Fruit fly (Drosophila melanogaster) whole organism, embryonic: ENCODE data around the gene CG13996.

ENCODE experiments used
- Atf-2 ChIP-seq: fragments of 200-800 bp; sonication (Bioruptor generic); optimal IDR thresholded peaks from 2 replicates; lab custom pipeline; 2016; ENCODE audit warnings: missing biosample characterization, missing genetic modification characterization
- CG10321 ChIP-seq: fragments of 200-800 bp; sonication (Bioruptor generic); IDR thresholded peaks from 2 replicates; pipeline ENCODE4 v1.3.6; 2022; ENCODE audit warnings: missing biosample characterization, missing genetic modification characterization
- CG12942 ChIP-seq: fragments of 200-800 bp; sonication (Bioruptor generic); optimal IDR thresholded peaks from 3 replicates; lab custom pipeline; 2016; ENCODE audit warnings: missing biosample characterization, missing genetic modification characterization
- CG14710 ChIP-seq: fragments of 200-800 bp; sonication (Bioruptor generic); optimal IDR thresholded peaks from 3 replicates; lab custom pipeline; 2019; ENCODE audit warnings: missing biosample characterization, mild to moderate bottlenecking, missing genetic modification characterization, moderate library complexity
- CG15073 ChIP-seq: fragments of 200-800 bp; sonication (Bioruptor generic); optimal IDR thresholded peaks from 2 replicates; lab custom pipeline; 2016; ENCODE audit warnings: missing biosample characterization, missing genetic modification characterization
- CG15601 ChIP-seq: fragments of 200-800 bp; sonication (Bioruptor generic); optimal IDR thresholded peaks from 3 replicates; lab custom pipeline; 2019; ENCODE audit warnings: missing biosample characterization, mild to moderate bottlenecking, missing genetic modification characterization, moderate library complexity
- CG1603 ChIP-seq: fragments of 200-800 bp; sonication (Bioruptor generic); optimal IDR thresholded peaks from 2 replicates; lab custom pipeline; 2019; ENCODE audit warnings: missing biosample characterization, mild to moderate bottlenecking, missing genetic modification characterization, moderate library complexity
- CG17186 ChIP-seq: fragments of 200-800 bp; sonication (Bioruptor generic); optimal IDR thresholded peaks from 3 replicates; lab custom pipeline; 2017; ENCODE audit warnings: missing biosample characterization, missing genetic modification reagents, missing genetic modification characterization
- CG17612 ChIP-seq: fragments of 200-800 bp; sonication (Bioruptor generic); IDR thresholded peaks from 2 replicates; pipeline ENCODE4 v1.3.6; 2022; ENCODE audit warnings: missing biosample characterization, missing genetic modification characterization
- CG1792 ChIP-seq: fragments of 200-800 bp; sonication (Bioruptor generic); optimal IDR thresholded peaks from 2 replicates; lab custom pipeline; 2016; ENCODE audit warnings: missing biosample characterization, missing genetic modification characterization
- CG2120 ChIP-seq: fragments of 200-800 bp; sonication (Bioruptor generic); optimal IDR thresholded peaks from 3 replicates; lab custom pipeline; 2016; ENCODE audit warnings: missing biosample characterization, missing genetic modification characterization
- CG32767 ChIP-seq: fragments of 200-800 bp; sonication (Bioruptor generic); IDR thresholded peaks from 2 replicates; pipeline ENCODE4 v1.3.6; 2022; ENCODE audit warnings: missing biosample characterization, missing genetic modification characterization
- CG3726 ChIP-seq: fragments of 200-800 bp; sonication (Bioruptor generic); IDR thresholded peaks from 3 replicates; pipeline ENCODE4, ENCODE4 v1.3.6; 2022; ENCODE audit warnings: missing biosample characterization, missing genetic modification characterization
- CG6791 ChIP-seq: fragments of 200-800 bp; sonication (Bioruptor generic); IDR thresholded peaks from 3 replicates; pipeline ENCODE4 v1.3.6; 2022; ENCODE audit warnings: missing biosample characterization, missing genetic modification characterization; ENCODE audit not compliant: partially characterized antibody
- CG7745 ChIP-seq: fragments of 200-800 bp; sonication (Bioruptor generic); optimal IDR thresholded peaks from 2 replicates; lab custom pipeline; 2018; ENCODE audit warnings: missing biosample characterization, mild to moderate bottlenecking, missing genetic modification characterization, moderate library complexity
- CG8089 ChIP-seq: fragments of 200-800 bp; sonication (Bioruptor generic); optimal IDR thresholded peaks from 3 replicates; lab custom pipeline; 2016; ENCODE audit warnings: missing biosample characterization, missing genetic modification characterization
- CG8359 ChIP-seq: fragments of 200-800 bp; sonication (Bioruptor generic); optimal IDR thresholded peaks from 2 replicates; lab custom pipeline; 2017; ENCODE audit warnings: missing biosample characterization, mild to moderate bottlenecking, missing genetic modification characterization, borderline replicate concordance
- CG9437 ChIP-seq: fragments of 200-800 bp; sonication (Bioruptor generic); optimal IDR thresholded peaks from 2 replicates; lab custom pipeline; 2018; ENCODE audit warnings: missing biosample characterization, mild to moderate bottlenecking, missing genetic modification characterization
- Dip3 ChIP-seq: fragments of 200-800 bp; sonication (Bioruptor generic); optimal IDR thresholded peaks from 3 replicates; lab custom pipeline; 2016; ENCODE audit warnings: missing biosample characterization, missing genetic modification characterization
- Dll ChIP-seq: fragments of 200-800 bp; sonication (Bioruptor generic); IDR thresholded peaks from 4 replicates; pipeline ENCODE4 v1.3.6; 2022; ENCODE audit warnings: missing biosample characterization, missing genetic modification characterization; ENCODE audit not compliant: partially characterized antibody
- Dp ChIP-seq: fragments of 200-800 bp; sonication (Bioruptor generic); optimal IDR thresholded peaks from 2 replicates; lab custom pipeline; 2018; ENCODE audit warnings: missing biosample characterization, mild to moderate bottlenecking, missing genetic modification characterization, moderate library complexity
- E2f1 ChIP-seq: fragments of 200-800 bp; sonication (Bioruptor generic); IDR thresholded peaks from 2 replicates; pipeline ENCODE4 v1.3.6; 2022; ENCODE audit warnings: missing biosample characterization, missing genetic modification characterization
- Ets65A ChIP-seq: fragments of 200-800 bp; sonication (Bioruptor generic); peaks from one replicate; lab custom pipeline; 2016; ENCODE audit warnings: missing biosample characterization, missing genetic modification characterization
- Fer2 ChIP-seq: fragments of 200-800 bp; sonication (Bioruptor generic); optimal IDR thresholded peaks from 2 replicates; lab custom pipeline; 2018; ENCODE audit warnings: missing biosample characterization, mild to moderate bottlenecking, missing genetic modification characterization, moderate library complexity
- Fer3 ChIP-seq: fragments of 200-800 bp; sonication (Bioruptor generic); optimal IDR thresholded peaks from 2 replicates; lab custom pipeline; 2018; ENCODE audit warnings: missing biosample characterization, mild to moderate bottlenecking, missing genetic modification characterization, moderate library complexity
- Gug ChIP-seq: fragments of 200-800 bp; sonication (Bioruptor generic); IDR thresholded peaks from 4 replicates; pipeline ENCODE4 v1.3.6; 2022; ENCODE audit warnings: missing biosample characterization, missing genetic modification characterization
- HHEX ChIP-seq: fragments of 200-800 bp; sonication (Bioruptor generic); optimal IDR thresholded peaks from 3 replicates; lab custom pipeline; 2017; ENCODE audit warnings: missing biosample characterization, mild to moderate bottlenecking, missing genetic modification characterization, missing genetic modification reagents
- HmgD ChIP-seq: fragments of 200-800 bp; sonication (Bioruptor generic); optimal IDR thresholded peaks from 3 replicates; lab custom pipeline; 2016; ENCODE audit warnings: missing biosample characterization, missing genetic modification characterization
- NC2β ChIP-seq: fragments of 200-800 bp; sonication (Bioruptor generic); optimal IDR thresholded peaks from 2 replicates; lab custom pipeline; 2016; ENCODE audit warnings: missing biosample characterization, missing genetic modification characterization
- Nf-YA ChIP-seq: fragments of 200-800 bp; sonication (Bioruptor generic); IDR thresholded peaks from 2 replicates; pipeline ENCODE4 v1.3.6; 2022; ENCODE audit warnings: missing biosample characterization, missing genetic modification characterization
- Rfx ChIP-seq: fragments of 200-800 bp; sonication (Bioruptor generic); IDR thresholded peaks from 2 replicates; pipeline ENCODE4 v1.3.6; 2022; ENCODE audit warnings: missing biosample characterization, missing genetic modification characterization
- Scr ChIP-seq: fragments of 200-800 bp; sonication (Bioruptor generic); IDR thresholded peaks from 2 replicates; pipeline ENCODE4 v1.3.6; 2022; ENCODE audit warnings: missing biosample characterization, missing genetic modification characterization; ENCODE audit not compliant: partially characterized antibody
- Sox102F ChIP-seq: fragments of 200-800 bp; sonication (Bioruptor generic); optimal IDR thresholded peaks from 2 replicates; lab custom pipeline; 2018; ENCODE audit warnings: missing biosample characterization, mild to moderate bottlenecking, missing genetic modification characterization, moderate library complexity
- Usf ChIP-seq: fragments of 200-800 bp; sonication (Bioruptor generic); optimal IDR thresholded peaks from 2 replicates; lab custom pipeline; 2017; ENCODE audit warnings: missing genotype, missing biosample characterization, missing genetic modification characterization
- ab ChIP-seq: fragments of 200-800 bp; sonication (Bioruptor generic); optimal IDR thresholded peaks from 2 replicates; lab custom pipeline; 2016; ENCODE audit warnings: missing biosample characterization, missing genetic modification characterization
- ap ChIP-seq: fragments of 200-800 bp; sonication (Bioruptor generic); IDR thresholded peaks from 2 replicates; pipeline ENCODE4 v1.3.6; 2022; ENCODE audit warnings: missing biosample characterization, missing genetic modification characterization
- ase ChIP-seq: fragments of 200-800 bp; sonication (Bioruptor generic); IDR thresholded peaks from 3 replicates; pipeline ENCODE4 v1.3.6; 2022; ENCODE audit warnings: missing biosample characterization, missing genetic modification characterization
- ash1 ChIP-seq: fragments of 200-800 bp; sonication (Bioruptor generic); optimal IDR thresholded peaks from 2 replicates; lab custom pipeline; 2018; ENCODE audit warnings: missing biosample characterization, mild to moderate bottlenecking, missing genetic modification characterization
- emc ChIP-seq: fragments of 200-800 bp; sonication (Bioruptor generic); optimal IDR thresholded peaks from 2 replicates; lab custom pipeline; 2016; ENCODE audit warnings: missing biosample characterization, missing genetic modification characterization
- fd96Cb ChIP-seq: fragments of 200-800 bp; sonication (Bioruptor generic); optimal IDR thresholded peaks from 2 replicates; lab custom pipeline; 2018; ENCODE audit warnings: missing biosample characterization, mild to moderate bottlenecking, missing genetic modification characterization, moderate library complexity
- gt ChIP-seq: fragments of 200-800 bp; sonication (Bioruptor generic); IDR thresholded peaks from 2 replicates; pipeline ENCODE4 v1.3.6; 2022; ENCODE audit warnings: missing biosample characterization, missing genetic modification characterization
- hkb ChIP-seq, 2 experiments: fragments of 200-800 bp in 1 of 2; fragments of >200 bp in 1 of 2; sonication (Bioruptor generic) in 1 of 2; IDR thresholded peaks in 1 of 2; optimal IDR thresholded peaks in 1 of 2; 2 replicates each; pipeline versions ENCODE4 v1.3.6 to Lab custom; 2017 to 2022; ENCODE audit warnings: missing biosample characterization in 1 of 2, missing genetic modification characterization in 1 of 2
- maf-S ChIP-seq: fragments of 200-800 bp; sonication (Bioruptor generic); optimal IDR thresholded peaks from 2 replicates; lab custom pipeline; 2016; ENCODE audit warnings: missing biosample characterization, missing genetic modification characterization
- nerfin-1 ChIP-seq: fragments of 200-800 bp; sonication (Bioruptor generic); optimal IDR thresholded peaks from 3 replicates; lab custom pipeline; 2019; ENCODE audit warnings: missing biosample characterization, mild to moderate bottlenecking, missing genetic modification characterization, moderate library complexity
- pros ChIP-seq: fragments of 200-800 bp; sonication (Bioruptor generic); optimal IDR thresholded peaks from 3 replicates; lab custom pipeline; 2019; ENCODE audit warnings: missing biosample characterization, mild to moderate bottlenecking, missing genetic modification characterization, moderate library complexity
- schlank ChIP-seq: fragments of 200-800 bp; sonication (Bioruptor generic); optimal IDR thresholded peaks from 2 replicates; lab custom pipeline; 2018; ENCODE audit warnings: missing biosample characterization, mild to moderate bottlenecking, missing genetic modification characterization
- sd ChIP-seq: fragments of 200-800 bp; sonication (Bioruptor generic); optimal IDR thresholded peaks from 3 replicates; lab custom pipeline; 2018; ENCODE audit warnings: missing biosample characterization, mild to moderate bottlenecking, missing genetic modification characterization, moderate library complexity
- sob ChIP-seq: fragments of 200-800 bp; sonication (Bioruptor generic); IDR thresholded peaks from 2 replicates; pipeline ENCODE4 v1.3.6; 2022; ENCODE audit warnings: missing biosample characterization, missing genetic modification characterization
- toy ChIP-seq: fragments of 200-800 bp; sonication (Bioruptor generic); IDR thresholded peaks from 2 replicates; pipeline ENCODE4 v1.3.6; 2022; ENCODE audit warnings: missing biosample characterization, missing genetic modification characterization

CG13996 gene

DNA sequence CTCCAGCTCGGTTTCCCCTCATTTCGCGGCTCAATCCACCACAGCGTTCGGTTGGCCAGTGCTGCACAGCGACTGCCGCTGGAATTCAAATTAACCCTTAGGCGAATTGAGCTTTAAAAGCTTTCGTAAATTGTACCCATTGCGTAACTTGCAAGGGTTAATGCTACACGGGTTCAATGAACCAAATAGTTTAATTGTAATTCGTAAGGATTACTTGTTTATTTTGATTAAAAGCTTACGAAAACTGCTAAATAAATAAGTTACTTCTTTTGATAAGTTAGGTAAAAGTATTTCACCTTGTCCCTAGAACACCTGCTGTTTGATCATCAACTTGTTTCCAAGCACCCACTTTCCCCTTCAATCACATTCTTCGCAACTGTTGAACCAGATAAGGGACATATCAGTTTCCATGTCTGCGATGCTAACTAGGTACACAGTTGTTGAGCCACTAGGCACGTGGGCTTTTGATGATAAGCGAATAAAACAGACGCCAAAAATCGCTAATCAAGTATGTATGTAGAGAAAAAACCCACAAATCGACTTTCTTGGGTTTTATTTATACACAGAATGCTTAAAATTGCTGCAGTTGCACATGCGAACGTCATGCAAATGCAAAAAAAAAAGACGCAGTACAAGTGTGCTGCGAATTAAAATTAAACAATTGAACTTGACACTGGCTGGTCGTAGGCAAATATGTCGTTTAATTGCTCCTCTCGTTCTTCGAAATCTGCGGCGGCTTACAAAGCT, 25.5 kb downstream of the CG13996 start, which contains the start of gene Pfas (continued):
- no peak for TF ChIP-seq Fer2 (tag; lab: Kevin White, UChicago)
- TF ChIP-seq emc = peak; percentile 2
- TF ChIP-seq E2f1 (GFP tag; lab: Robert Waterston, UW) = peak; percentile 22; the same call in 1 of the 2 replicates
- TF ChIP-seq Dip3 (GFP tag; lab: Kevin White, UChicago) = peak; percentile 61
- TF ChIP-seq Dll (GFP tag; lab: Robert Waterston, UW) = no peak
- peak; percentile 16 for TF ChIP-seq CG14710
- no peak for TF ChIP-seq pros (GFP tag; lab: Kevin White, UChicago)
- TF ChIP-seq CG2120 (GFP tag; lab: Kevin White, UChicago) = peak; percentile 88
- no peak for TF ChIP-seq CG15073 (GFP tag; lab: Kevin White, UChicago)
- peak; percentile 27 for TF ChIP-seq maf-S
- no peak for TF ChIP-seq CG8089 (GFP tag; lab: Kevin White, UChicago)
- TF ChIP-seq Ets65A (GFP tag; lab: Kevin White, UChicago) = no peak
- peak; percentile 45 for TF ChIP-seq schlank (tag; lab: Kevin White, UChicago)
- peak; percentile 52 for TF ChIP-seq CG15601 (tag; lab: Kevin White, UChicago)
- TF ChIP-seq sob = peak; percentile 62; the same call in 1 of the 2 replicates
- TF ChIP-seq fd96Cb (tag; lab: Kevin White, UChicago) = no peak
- peak; percentile 36 for TF ChIP-seq CG12942 (GFP tag; lab: Kevin White, UChicago)
- TF ChIP-seq CG1603 (tag; lab: Kevin White, UChicago) = peak; percentile 58
- no peak for TF ChIP-seq CG32767 (GFP tag; lab: Robert Waterston, UW)
- TF ChIP-seq Sox102F = no peak
- no peak for TF ChIP-seq Nf-YA
- peak; percentile 90 for TF ChIP-seq sd (tag; lab: Kevin White, UChicago)
- TF ChIP-seq Gug (GFP tag; lab: Robert Waterston, UW) = 0 out of 4 replicates have a peak, but pooled peaks have one; percentile 17
- TF ChIP-seq Atf-2 (GFP tag; lab: Kevin White, UChicago) = peak; percentile 15
- no peak for TF ChIP-seq ase
- peak; percentile 22 for TF ChIP-seq nerfin-1 (tag; lab: Kevin White, UChicago)
- TF ChIP-seq gt (GFP tag; lab: Robert Waterston, UW) = no peak
- TF ChIP-seq Dp (GFP tag; lab: Kevin White, UChicago) = peak; percentile 81
- TF ChIP-seq HmgD (GFP tag; lab: Kevin White, UChicago) = peak; percentile 26
- TF ChIP-seq CG17612 = no peak
- TF ChIP-seq ab (GFP tag; lab: Kevin White, UChicago) = no peak
- peak; percentile 12 for TF ChIP-seq NC2β (GFP tag; lab: Kevin White, UChicago)
- no peak for TF ChIP-seq Scr (GFP tag; lab: Robert Waterston, UW)
- peak; percentile 27 for TF ChIP-seq HHEX (GFP tag; lab: Kevin White, UChicago)
- no peak for TF ChIP-seq hkb (optimal IDR thresholded peaks at IDR 0.05; lab: Kevin White, UChicago)
- no peak; the same call in 1 of the 2 replicates for TF ChIP-seq hkb (GFP tag; IDR thresholded peaks at IDR 0.05; lab: Robert Waterston, UW)
- peak; percentile 41; the same call in 1 of the 3 replicates for TF ChIP-seq CG3726 (GFP tag; lab: Robert Waterston, UW)
- TF ChIP-seq Fer3 = peak; percentile 53
- peak; percentile 77 for TF ChIP-seq Rfx
- TF ChIP-seq CG6791 (GFP tag; lab: Robert Waterston, UW) = no peak
- peak; percentile 8 for TF ChIP-seq CG9437 (GFP tag; lab: Kevin White, UChicago)
- no peak for TF ChIP-seq CG10321
- no peak for TF ChIP-seq Usf (GFP tag; lab: Kevin White, UChicago)
- no peak for TF ChIP-seq toy (GFP tag; lab: Robert Waterston, UW)
- TF ChIP-seq CG17186 (GFP tag; lab: Kevin White, UChicago) = no peak
- TF ChIP-seq ash1 (GFP tag; lab: Kevin White, UChicago) = peak; percentile 18
- TF ChIP-seq CG1792 = peak; percentile 57
- no peak for TF ChIP-seq ap (GFP tag; lab: Robert Waterston, UW)
- no peak for TF ChIP-seq CG7745 (tag; lab: Kevin White, UChicago)
- no peak for TF ChIP-seq CG8359 (GFP tag; lab: Kevin White, UChicago)
